Fruit fly (Drosophila melanogaster): Measurements from ENCODE around the gene CASK.

The CASK gene

dm6 chr3R:21867819-21868218, 45.3 kb upstream of the CASK start, which contains the start of the genes CG6569 and Cby:
Gene CG6569, minus strand, starts transcription at chr3R:21867919.
Gene Cby, plus strand, starts transcription at chr3R:21868003.
- TF ChIP-seq CG17802 (tag; optimal IDR thresholded peaks at IDR 0.05) (no peak), CkIIα-i1 (GFP tag; IDR thresholded peaks at IDR 0.05) (no peak)

DNA sequence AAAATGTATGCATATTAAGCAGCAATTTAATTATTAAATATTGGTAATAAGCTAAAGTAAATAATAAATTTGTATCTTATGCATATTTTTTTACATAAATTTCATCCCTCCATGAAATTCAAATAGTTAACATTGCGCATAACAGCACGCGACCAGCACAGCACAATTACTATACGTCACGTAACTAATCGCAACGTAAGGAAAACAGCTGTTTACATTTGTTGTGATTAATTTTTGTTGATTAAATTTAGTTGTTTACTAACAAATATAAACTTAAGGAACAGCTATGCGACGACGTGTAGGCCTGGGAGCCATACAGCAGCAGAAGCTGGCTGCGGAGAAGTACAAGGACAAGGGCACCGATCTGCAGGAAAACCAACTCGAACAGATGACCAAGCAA, 42.5 kb upstream of the CASK start, which contains the start of gene lsn:
Gene lsn (plus strand): TSS at position 177 of the 400 bp plus-strand sequence.
- TF ChIP-seq CG2678 (tag; optimal IDR thresholded peaks at IDR 0.05) (peak; percentile 37), CG10209 (GFP tag; optimal IDR thresholded peaks at IDR 0.05) (peak; percentile 25), cg (GFP tag; optimal IDR thresholded peaks at IDR 0.05) (no peak), Hmr (GFP tag; optimal IDR thresholded peaks at IDR 0.05) (peak; percentile 11), Dip2 (GFP tag; IDR thresholded peaks at IDR 0.05) (no peak), YL-1 (GFP tag; optimal IDR thresholded peaks at IDR 0.05) (peak; percentile 1), Mes4 (GFP tag; optimal IDR thresholded peaks at IDR 0.05) (peak; percentile 14), CG6175 (GFP tag; IDR thresholded peaks at IDR 0.05) (no peak), CG1529 (GFP tag; optimal IDR thresholded peaks at IDR 0.05) (peak; percentile 45), dmrt11E (tag; optimal IDR thresholded peaks at IDR 0.05) (peak; percentile 18), Sox102F (GFP tag; optimal IDR thresholded peaks at IDR 0.05) (peak; percentile 61), CG15479 (GFP tag; optimal IDR thresholded peaks at IDR 0.05) (no peak), CG10462 (GFP tag; optimal IDR thresholded peaks at IDR 0.05) (no peak), CG17912 (GFP tag; optimal IDR thresholded peaks at IDR 0.05) (peak; percentile 27), CG18764 (GFP tag; optimal IDR thresholded peaks at IDR 0.05) (no peak), CG34376 (GFP tag; optimal IDR thresholded peaks at IDR 0.05) (peak; percentile 37), CG13424 (tag; optimal IDR thresholded peaks at IDR 0.05) (peak; percentile 29), Nf-YB (GFP tag; optimal IDR thresholded peaks at IDR 0.05) (peak; percentile 13), lola (GFP tag; optimal IDR thresholded peaks at IDR 0.05) (peak in 1 of 3 experiments; percentile 31), Drgx (GFP tag; IDR thresholded peaks at IDR 0.05) (no peak), Ssrp (tag; optimal IDR thresholded peaks at IDR 0.05) (no peak), Fer3 (tag; optimal IDR thresholded peaks at IDR 0.05) (peak; percentile 4), Rfx (GFP tag; IDR thresholded peaks at IDR 0.05) (no peak; the same call in 1 of the 2 replicates), nau (GFP tag; optimal IDR thresholded peaks at IDR 0.05) (peak; percentile 35), CG15601 (tag; optimal IDR thresholded peaks at IDR 0.05) (peak; percentile 59), Hr3 (GFP tag; optimal IDR thresholded peaks at IDR 0.05) (no peak), stwl (tag; optimal IDR thresholded peaks at IDR 0.05) (peak; percentile 8), Vsx1 (GFP tag; optimal IDR thresholded peaks at IDR 0.05) (peak; percentile 31), schlank (tag; optimal IDR thresholded peaks at IDR 0.05) (no peak), pzg (GFP tag; optimal IDR thresholded peaks at IDR 0.05) (peak; percentile 42), CG4707 (GFP tag; optimal IDR thresholded peaks at IDR 0.05) (peak; percentile 26), caup (GFP tag; optimal IDR thresholded peaks at IDR 0.05; ENCODE audit: severe bottlenecking) (peak; percentile 51), oc (tag; optimal IDR thresholded peaks at IDR 0.05) (peak; percentile 8), CG3281 (GFP tag; optimal IDR thresholded peaks at IDR 0.05) (peak; percentile 40), mirr (GFP tag; optimal IDR thresholded peaks at IDR 0.05) (no peak), nerfin-1 (tag; optimal IDR thresholded peaks at IDR 0.05) (peak; percentile 20), grn (GFP tag; optimal IDR thresholded peaks at IDR 0.05) (peak; percentile 23), sug (tag; optimal IDR thresholded peaks at IDR 0.05) (peak; percentile 30), sna (GFP tag; IDR thresholded peaks at IDR 0.05; ENCODE audit: partially characterized antibody) (0 out of 2 replicates have a peak, but pooled peaks have one; percentile 20), CG7556 (GFP tag; optimal IDR thresholded peaks at IDR 0.05) (peak; percentile 17), bsh (GFP tag; optimal IDR thresholded peaks at IDR 0.05) (peak in 1 of 2 experiments; percentile 72), Antp (GFP tag; optimal IDR thresholded peaks at IDR 0.05) (no peak), CG12769 (tag; optimal IDR thresholded peaks at IDR 0.05) (peak; percentile 41), ewg (GFP tag; optimal IDR thresholded peaks at IDR 0.05) (peak; percentile 22)
